Fruit fly (Drosophila melanogaster) Kc167 (cell line): ENCODE measurements around the gene ttk.

Experiments
- Myc ChIP-seq: fragments of >200 bp; optimal IDR thresholded peaks from 2 replicates; lab custom pipeline; 2017; ENCODE audit warnings: missing external identifiers
- h ChIP-seq: fragments of >200 bp; optimal IDR thresholded peaks from 3 replicates; lab custom pipeline; 2018; ENCODE audit warnings: missing external identifiers
- insv ChIP-seq: fragments of >200 bp; optimal IDR thresholded peaks from 3 replicates; lab custom pipeline; 2018; ENCODE audit warnings: missing external identifiers
- psq ChIP-seq: fragments of >200 bp; optimal IDR thresholded peaks from 2 replicates; lab custom pipeline; 2017; ENCODE audit warnings: missing external identifiers

DNA sequence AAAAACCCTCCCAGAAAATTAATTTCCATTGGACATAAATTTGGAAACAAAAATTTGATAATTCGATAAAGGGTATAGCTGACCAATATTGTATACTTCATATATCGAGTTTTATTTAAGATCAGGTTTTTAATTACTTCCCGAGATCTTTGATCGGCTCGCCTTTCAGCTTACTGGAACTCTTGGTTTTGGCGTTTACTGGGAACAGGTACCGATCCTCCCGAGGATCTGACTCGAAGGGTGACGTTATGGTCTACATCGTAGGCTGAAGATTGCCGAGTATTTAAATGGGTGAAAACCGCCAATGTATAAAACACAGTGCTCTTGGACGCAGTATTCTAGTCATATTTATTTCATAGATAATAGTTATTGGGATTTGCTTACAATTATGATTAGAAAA is 5.4 kb upstream of the ttk start, which contains the start of gene CG42693:
- no peak for TF ChIP-seq psq (lab: Kevin White, UChicago)
- no peak for TF ChIP-seq Myc (lab: Kevin White, UChicago)
- no peak for TF ChIP-seq h
- no peak for TF ChIP-seq insv (lab: Kevin White, UChicago)
